Worm (Caenorhabditis elegans) whole organism, mixed stage, embryonic: Measurements from ENCODE around the gene pmp-5.
A peak's percentile ranks its signal among the peaks of the same experiment; 100 is the strongest.

ENCODE experiments used
- M03D4.4 ChIP-seq: sonication (generic microtip); optimal IDR thresholded peaks from 2 replicates; lab custom pipeline; 2017; ENCODE audit warnings: mild to moderate bottlenecking, missing genetic modification characterization, missing compliant biosample characterization
- bed-3 ChIP-seq: fragments of 200-800 bp; sonication (Bioruptor generic); optimal IDR thresholded peaks from 3 replicates; lab custom pipeline; 2018; ENCODE audit warnings: mild to moderate bottlenecking, missing genetic modification characterization, moderate library complexity, missing compliant biosample characterization
- blmp-1 ChIP-seq: fragments of 150-350 bp; optimal IDR thresholded peaks from 2 replicates; lab custom pipeline; 2014; ENCODE audit warnings: missing biosample characterization, missing genetic modification characterization
- ceh-43 ChIP-seq: fragments of 200-800 bp; sonication (Bioruptor generic); optimal IDR thresholded peaks from 2 replicates; lab custom pipeline; 2018; ENCODE audit warnings: mild to moderate bottlenecking, missing genetic modification characterization, moderate library complexity, missing compliant biosample characterization
- ceh-83 ChIP-seq: fragments of 200-800 bp; sonication (Bioruptor generic); optimal IDR thresholded peaks from 2 replicates; lab custom pipeline; 2018; ENCODE audit warnings: mild to moderate bottlenecking, missing genetic modification characterization, missing compliant biosample characterization
- cnd-1 ChIP-seq: fragments of 200-800 bp; sonication (Bioruptor generic); optimal IDR thresholded peaks from 2 replicates; lab custom pipeline; 2018; ENCODE audit warnings: mild to moderate bottlenecking, missing genetic modification characterization, missing compliant biosample characterization
- drap-1 ChIP-seq: fragments of 200-800 bp; sonication (Bioruptor generic); optimal IDR thresholded peaks from 3 replicates; lab custom pipeline; 2018; ENCODE audit warnings: mild to moderate bottlenecking, missing genetic modification characterization, missing compliant biosample characterization
- elt-1 ChIP-seq: sonication (generic microtip); optimal IDR thresholded peaks from 2 replicates; lab custom pipeline; 2017; ENCODE audit warnings: missing genetic modification characterization, mild to moderate bottlenecking, missing compliant biosample characterization, antibody characterized with exemption, moderate library complexity, borderline replicate concordance; ENCODE audit not compliant: insufficient read depth
- elt-3 ChIP-seq: fragments of 150-350 bp; optimal IDR thresholded peaks from 2 replicates; lab custom pipeline; 2014; ENCODE audit warnings: missing biosample characterization, missing genetic modification characterization
- flh-1 ChIP-seq: fragments of 200-800 bp; sonication (Bioruptor generic); optimal IDR thresholded peaks from 2 replicates; lab custom pipeline; 2018; ENCODE audit warnings: mild to moderate bottlenecking, missing genetic modification characterization, moderate library complexity, missing compliant biosample characterization
- ham-2 ChIP-seq: fragments of 200-800 bp; sonication (Bioruptor generic); optimal IDR thresholded peaks from 2 replicates; lab custom pipeline; 2018; ENCODE audit warnings: mild to moderate bottlenecking, missing genetic modification characterization, missing compliant biosample characterization
- hlh-1 ChIP-seq: fragments of 150-350 bp; optimal IDR thresholded peaks from 2 replicates; lab custom pipeline; 2014; ENCODE audit warnings: missing biosample characterization, missing genetic modification reagents, missing genetic modification characterization
- lin-13 ChIP-seq: fragments of 150-350 bp; optimal IDR thresholded peaks from 2 replicates; lab custom pipeline; 2014; ENCODE audit warnings: missing biosample characterization, missing genetic modification characterization
- lsy-2 ChIP-seq: fragments of 150-350 bp; optimal IDR thresholded peaks from 2 replicates; lab custom pipeline; 2014; ENCODE audit warnings: missing biosample characterization, missing genetic modification characterization
- mab-5 ChIP-seq: fragments of 150-350 bp; optimal IDR thresholded peaks from 2 replicates; lab custom pipeline; 2014; ENCODE audit warnings: missing biosample characterization, missing genetic modification characterization
- mep-1 ChIP-seq: fragments of 150-350 bp; optimal IDR thresholded peaks from 2 replicates; lab custom pipeline; 2017; ENCODE audit warnings: missing biosample characterization, missing genetic modification reagents, missing genetic modification characterization, inconsistent platforms
- mls-2 ChIP-seq: sonication (generic microtip); optimal IDR thresholded peaks from 2 replicates; lab custom pipeline; 2016; ENCODE audit warnings: mild to moderate bottlenecking, missing genetic modification characterization, moderate library complexity, missing compliant biosample characterization
- nhr-2 ChIP-seq: fragments of 150-350 bp; optimal IDR thresholded peaks from 2 replicates; lab custom pipeline; 2014; ENCODE audit warnings: missing biosample characterization, missing genetic modification characterization
- nhr-237 ChIP-seq: fragments of 150-350 bp; optimal IDR thresholded peaks from 2 replicates; lab custom pipeline; 2014; ENCODE audit warnings: missing biosample characterization, missing genetic modification characterization
- nhr-76 ChIP-seq: sonication (generic microtip); optimal IDR thresholded peaks from 2 replicates; lab custom pipeline; 2017; ENCODE audit warnings: missing biosample characterization, missing genetic modification characterization
- pha-4 ChIP-seq: fragments of 150-350 bp; optimal IDR thresholded peaks from 2 replicates; lab custom pipeline; 2018; ENCODE audit warnings: missing biosample characterization, missing genetic modification reagents, missing genetic modification characterization
- sem-2 ChIP-seq: fragments of 200-800 bp; sonication (Bioruptor generic); optimal IDR thresholded peaks from 2 replicates; lab custom pipeline; 2018; ENCODE audit warnings: mild to moderate bottlenecking, missing genetic modification characterization, missing compliant biosample characterization
- snpc-4 ChIP-seq: fragments of 150-350 bp; optimal IDR thresholded peaks from 2 replicates; lab custom pipeline; 2014; ENCODE audit warnings: missing biosample characterization, missing genetic modification characterization
- sptf-1 ChIP-seq: sonication (generic microtip); optimal IDR thresholded peaks from 2 replicates; lab custom pipeline; 2017; ENCODE audit warnings: mild to moderate bottlenecking, missing genetic modification characterization, moderate library complexity, missing compliant biosample characterization
- tbx-8 ChIP-seq: fragments of 200-800 bp; sonication (Bioruptor generic); optimal IDR thresholded peaks from 2 replicates; lab custom pipeline; 2018; ENCODE audit warnings: mild to moderate bottlenecking, missing genetic modification characterization, moderate library complexity, missing compliant biosample characterization
- unc-120 ChIP-seq: sonication (generic microtip); optimal IDR thresholded peaks from 2 replicates; lab custom pipeline; 2017; ENCODE audit warnings: missing genetic modification characterization, missing compliant biosample characterization; ENCODE audit not compliant: poor library complexity, severe bottlenecking
- unc-62 ChIP-seq: fragments of 150-350 bp; optimal IDR thresholded peaks from 2 replicates; lab custom pipeline; 2014; ENCODE audit warnings: missing biosample characterization, missing genetic modification reagents, missing genetic modification characterization
- zip-8 ChIP-seq: fragments of 150-350 bp; optimal IDR thresholded peaks from 2 replicates; lab custom pipeline; 2014; ENCODE audit warnings: missing biosample characterization, missing genetic modification characterization

The pmp-5 gene

ce11 chrV:6665751-6666150 lies at the start of gene pmp-5:
Gene pmp-5 (minus strand): TSS chrV:6665813.
- TF ChIP-seq mls-2 (no peak), M03D4.4 (tag; lab: Kevin White, UChicago) (no peak), nhr-76 (tag; lab: Kevin White, UChicago) (no peak), nhr-2 (tag; lab: Kevin White, UChicago) (no peak), elt-3 (tag; lab: Kevin White, UChicago) (no peak), blmp-1 (no peak), tbx-8 (GFP tag; lab: Kevin White, UChicago) (no peak), snpc-4 (tag; lab: Kevin White, UChicago) (no peak), pha-4 (tag; lab: Kevin White, UChicago) (no peak), bed-3 (GFP tag; lab: Kevin White, UChicago) (no peak), flh-1 (GFP tag; lab: Kevin White, UChicago) (no peak), elt-1 (tag; lab: Kevin White, UChicago) (no peak), unc-62 (GFP tag; lab: Kevin White, UChicago) (no peak), ham-2 (GFP tag; lab: Kevin White, UChicago) (no peak), sem-2 (no peak), nhr-237 (tag; lab: Kevin White, UChicago) (no peak), lsy-2 (no peak), lin-13 (no peak), sptf-1 (no peak), hlh-1 (tag; lab: Kevin White, UChicago) (no peak)

ce11 chrV:6710462-6710861 lies 44.8 kb upstream of the pmp-5 start, which contains the start of gene sna-1:
Gene sna-1 (minus strand): TSS chrV:6710679.
- TF ChIP-seq nhr-76 (tag; lab: Kevin White, UChicago) (no peak), elt-1 (tag; lab: Kevin White, UChicago) (no peak), pha-4 (tag; lab: Kevin White, UChicago) (no peak), hlh-1 (tag; lab: Kevin White, UChicago) (no peak), blmp-1 (no peak)

ce11 chrV:6709050-6709683 lies 43.6 kb upstream of the pmp-5 start, which contains the start of gene dlst-1:
Gene dlst-1 (minus strand): TSS chrV:6709101.
- TF ChIP-seq drap-1: peak; percentile 58
- TF ChIP-seq M03D4.4 (tag; lab: Kevin White, UChicago): peak; percentile 76
- TF ChIP-seq mab-5 (tag; lab: Kevin White, UChicago): no peak
- peak; percentile 29 for TF ChIP-seq tbx-8 (GFP tag; lab: Kevin White, UChicago)
- peak; percentile 59 for TF ChIP-seq ceh-43 (GFP tag; lab: Kevin White, UChicago)
- no peak for TF ChIP-seq nhr-76 (tag; lab: Kevin White, UChicago)
- peak; percentile 13 for TF ChIP-seq bed-3 (GFP tag; lab: Kevin White, UChicago)
- peak; percentile 22 for TF ChIP-seq unc-120
- TF ChIP-seq mls-2: peak; percentile 71
- TF ChIP-seq cnd-1 (tag; lab: Kevin White, UChicago): peak; percentile 7
- TF ChIP-seq elt-1 (tag; lab: Kevin White, UChicago): no peak
- peak; percentile 44 for TF ChIP-seq mep-1
- peak; percentile 80 for TF ChIP-seq sptf-1
- TF ChIP-seq ceh-83 (GFP tag; lab: Kevin White, UChicago): peak; percentile 55

- TF ChIP-seq zip-8: peak; percentile 3
- TF ChIP-seq mab-5 (tag; lab: Kevin White, UChicago): no peak
- TF ChIP-seq M03D4.4 (tag; lab: Kevin White, UChicago): no peak
- TF ChIP-seq ceh-83 (GFP tag; lab: Kevin White, UChicago): no peak
- TF ChIP-seq elt-1 (tag; lab: Kevin White, UChicago): no peak
Observed at ce11 chrV:6706771-6707170, 41.2 kb upstream of the pmp-5 start, which contains the start of gene W02F12.4. Gene W02F12.4 (minus strand): TSS chrV:6706934.

- TF ChIP-seq zip-8 (peak; percentile 91), M03D4.4 (tag; lab: Kevin White, UChicago) (no peak), nhr-2 (tag; lab: Kevin White, UChicago) (no peak)
Observed at ce11 chrV:6705367-6705766, 39.8 kb upstream of the pmp-5 start.
